Fruit fly (Drosophila melanogaster): ENCODE data around the gene Psf1.
"Not testable (repeated sequence)": the region's sequence is repeated elsewhere in the genome, so short reads cannot be mapped to it uniquely, and the experiment has no call there.

Psf1 gene

DNA sequence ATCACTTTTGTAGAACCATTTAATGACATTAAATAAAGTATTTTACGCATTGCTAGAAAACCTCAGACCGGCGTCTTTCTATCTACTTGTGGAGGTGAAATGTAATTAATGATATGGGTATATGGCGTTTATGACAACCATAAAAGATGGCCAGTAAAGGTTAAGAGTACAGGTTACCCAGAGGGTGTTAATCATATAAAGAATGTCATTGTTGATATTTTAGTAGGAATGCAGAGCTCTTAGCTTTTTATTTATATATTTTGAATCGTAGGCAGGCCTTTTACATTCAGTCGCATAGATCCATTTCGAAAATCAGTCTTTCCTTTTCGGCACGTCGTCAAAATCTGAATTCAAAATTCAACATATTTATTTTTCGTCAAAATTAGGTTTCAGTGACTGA lies 2.9 kb upstream of the Psf1 start, which contains the start of gene Bfc:
Gene Bfc (plus strand): TSS at position 301 of the 400 bp plus-strand sequence.
- TF ChIP-seq lmd (GFP tag; IDR thresholded peaks at IDR 0.05) (no peak), CG4854 (GFP tag; optimal IDR thresholded peaks at IDR 0.05) (no peak), nmo (GFP tag; optimal IDR thresholded peaks at IDR 0.05) (no peak), pho (GFP tag; optimal IDR thresholded peaks at IDR 0.05) (no peak), kay (GFP tag; optimal IDR thresholded peaks at IDR 0.05) (no peak), CG7963 (GFP tag; IDR thresholded peaks at IDR 0.05; ENCODE audit: partially characterized antibody) (no peak), CG16863 (GFP tag; optimal IDR thresholded peaks at IDR 0.05) (no peak), unc-4 (GFP tag; IDR thresholded peaks at IDR 0.05; ENCODE audit: partially characterized antibody) (no peak), CG18619 (GFP tag; optimal IDR thresholded peaks at IDR 0.05) (no peak), slp2 (GFP tag; optimal IDR thresholded peaks at IDR 0.05) (no peak), CG10267 (tag; optimal IDR thresholded peaks at IDR 0.05) (no peak), CG4617 (GFP tag; optimal IDR thresholded peaks at IDR 0.05; ENCODE audit: borderline replicate concordance) (no peak), Oli (tag; optimal IDR thresholded peaks at IDR 0.05) (no peak), Stat92E (GFP tag; optimal IDR thresholded peaks at IDR 0.05) (no peak), Doc3 (GFP tag; IDR thresholded peaks at IDR 0.05; ENCODE audit: partially characterized antibody) (no peak), grn (GFP tag; optimal IDR thresholded peaks at IDR 0.05) (no peak), kni (GFP tag; optimal IDR thresholded peaks at IDR 0.05) (no peak)

- TF ChIP-seq Usf (GFP tag; optimal IDR thresholded peaks at IDR 0.05); Rfx (GFP tag; IDR thresholded peaks at IDR 0.05); ERR (GFP tag; optimal IDR thresholded peaks at IDR 0.05): not testable (repeated sequence)
Observed at dm6 chr3L:1246823-1247222, 654 bp downstream of the Psf1 start, which contains the start of gene CG32318. Gene CG32318, minus strand, starts transcription at chr3L:1246923.

DNA sequence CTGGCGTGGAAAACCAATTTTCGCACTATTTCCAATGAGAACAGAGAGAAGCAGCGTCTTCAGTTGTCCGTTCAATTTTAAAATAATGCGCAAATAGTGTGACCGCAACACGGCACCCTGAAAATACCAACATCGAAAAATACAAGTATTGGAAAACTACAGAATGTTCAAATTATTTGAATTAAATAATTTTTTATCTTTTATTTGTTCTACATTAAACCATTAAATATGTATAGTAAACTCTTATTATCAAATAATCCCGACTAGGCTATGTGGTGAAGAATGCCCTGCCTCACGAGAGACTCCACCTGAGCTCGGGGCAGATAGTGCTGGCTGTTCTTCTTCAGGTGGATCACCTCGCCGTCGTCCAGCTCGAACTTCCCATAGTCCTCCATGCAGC lies 1.7 kb downstream of the Psf1 start, which contains the start of gene Klp61F:
Gene Klp61F (minus strand): TSS at position 101 of the 400 bp plus-strand sequence.
- TF ChIP-seq CG6689 (GFP tag; IDR thresholded peaks at IDR 0.05); CG1529 (GFP tag; optimal IDR thresholded peaks at IDR 0.05); ci (GFP tag; IDR thresholded peaks at IDR 0.05): not testable (repeated sequence)

DNA sequence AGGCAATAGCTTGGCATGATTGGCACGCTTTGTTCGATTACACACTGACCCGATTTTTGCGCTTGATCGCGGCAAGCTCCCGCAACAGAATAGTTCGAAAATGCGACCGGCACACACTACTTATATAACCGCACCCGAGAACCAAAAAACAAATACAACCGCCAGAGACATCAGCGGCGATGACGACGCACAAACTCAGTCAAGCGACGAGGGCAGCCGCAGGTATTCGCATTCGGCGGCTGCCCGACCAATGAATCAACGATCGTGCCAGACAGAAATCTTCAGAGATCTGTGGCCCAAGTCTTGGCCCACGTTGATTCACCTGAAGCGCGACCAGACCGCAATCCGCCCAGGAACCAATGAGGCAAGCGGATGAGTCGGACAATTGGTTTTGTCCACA lies 9.3 kb downstream of the Psf1 start, which contains the start of gene CG9192:
Gene CG9192 (minus strand): TSS at position 101 of the 400 bp plus-strand sequence.
- TF ChIP-seq Deaf1 (tag; optimal IDR thresholded peaks at IDR 0.05) (peak; percentile 43), Pdp1 (GFP tag; optimal IDR thresholded peaks at IDR 0.05) (peak in 1 of 2 experiments; percentile 84), CG11247 (GFP tag; IDR thresholded peaks at IDR 0.05) (0 out of 2 replicates have a peak, but pooled peaks have one; percentile 27), otp (GFP tag; IDR thresholded peaks at IDR 0.05) (no peak)

dm6 chr3L:1235426-1235825 lies 12.1 kb downstream of the Psf1 start, which contains the start of gene galene:
Gene galene, plus strand, starts transcription at chr3L:1235726.
- peak; percentile 8 for TF ChIP-seq kah (GFP tag; optimal IDR thresholded peaks at IDR 0.05)
- TF ChIP-seq Deaf1 (tag; optimal IDR thresholded peaks at IDR 0.05): peak; percentile 70
- TF ChIP-seq CG13123 (GFP tag; optimal IDR thresholded peaks at IDR 0.05): no peak
- TF ChIP-seq aop (GFP tag; IDR thresholded peaks at IDR 0.05): peak; percentile 16; the same call in 1 of the 2 replicates
- peak; percentile 65 for TF ChIP-seq sug (tag; optimal IDR thresholded peaks at IDR 0.05)
- TF ChIP-seq HmgZ (tag; optimal IDR thresholded peaks at IDR 0.05): no peak
- no peak for TF ChIP-seq D19A (tag; optimal IDR thresholded peaks at IDR 0.05)
- peak; percentile 8 for TF ChIP-seq CG10543 (GFP tag; optimal IDR thresholded peaks at IDR 0.05)
- no peak for TF ChIP-seq CG1647 (GFP tag; optimal IDR thresholded peaks at IDR 0.05)
